Worm (Caenorhabditis elegans): ENCODE results near the gene F53B2.5.

The F53B2.5 gene

ce11 chrIV:12531047-12531446 is at the start of gene F53B2.5:
Gene F53B2.5, minus strand, starts transcription at chrIV:12531147.
- TF ChIP-seq nhr-42 (GFP tag; IDR thresholded peaks at IDR 0.05) (no peak), lir-3 (tag; optimal IDR thresholded peaks at IDR 0.05) (no peak), tag-97 (GFP tag; IDR thresholded peaks at IDR 0.05) (no peak), zip-11 (GFP tag; IDR thresholded peaks at IDR 0.05) (no peak), F37D6.2 (tag; optimal IDR thresholded peaks at IDR 0.05) (no peak), mxl-2 (GFP tag; conservative IDR thresholded peaks at IDR 0.05) (no peak), cey-2 (tag; optimal IDR thresholded peaks at IDR 0.05; ENCODE audit: borderline replicate concordance, insufficient read depth) (no peak), nhr-111 (GFP tag; optimal IDR thresholded peaks at IDR 0.05) (no peak), lin-13 (GFP tag; optimal IDR thresholded peaks at IDR 0.05) (no peak)

- TF ChIP-seq set-16 (GFP tag; IDR thresholded peaks at IDR 0.05): no peak
- no peak for TF ChIP-seq sdz-12 (GFP tag; optimal IDR thresholded peaks at IDR 0.05)
- no peak for TF ChIP-seq lim-7 (GFP tag; IDR thresholded peaks at IDR 0.05)
- peak; percentile 92 for TF ChIP-seq aha-1 (tag)
- no peak for TF ChIP-seq hmg-1.1 (GFP tag; IDR thresholded peaks at IDR 0.05)
- no peak for TF ChIP-seq nhr-6 (tag; optimal IDR thresholded peaks at IDR 0.05)
- no peak for TF ChIP-seq madf-9 (GFP tag; conservative IDR thresholded peaks at IDR 0.05)
- TF ChIP-seq hif-1 (tag; optimal IDR thresholded peaks at IDR 0.05): no peak
- no peak for TF ChIP-seq mes-2 (tag; optimal IDR thresholded peaks at IDR 0.05; ENCODE audit: poor library complexity, severe bottlenecking)
Measured at ce11 chrIV:12574265-12574664, 43.3 kb upstream of the F53B2.5 start.

- no peak for TF ChIP-seq snpc-4 (tag; optimal IDR thresholded peaks at IDR 0.05)
- TF ChIP-seq vab-7 (GFP tag; IDR thresholded peaks at IDR 0.05): no peak
- TF ChIP-seq aha-1 (tag): peak; percentile 88
- TF ChIP-seq daf-8 (GFP tag; IDR thresholded peaks at IDR 0.05): no peak
- TF ChIP-seq ceh-32 (tag; optimal IDR thresholded peaks at IDR 0.05; ENCODE audit: poor library complexity): no peak
Measured at ce11 chrIV:12573068-12573467, 42.1 kb upstream of the F53B2.5 start, which contains the start of gene K08E7.5. Gene K08E7.5, plus strand, starts transcription at chrIV:12573368.

- TF ChIP-seq mdl-1 (tag; optimal IDR thresholded peaks at IDR 0.05) (no peak), ctbp-1 (GFP tag; IDR thresholded peaks at IDR 0.05) (no peak), unc-130 (GFP tag; optimal IDR thresholded peaks at IDR 0.05) (no peak), skn-1 (tag; optimal IDR thresholded peaks at IDR 0.05) (no peak), mxl-3 (GFP tag; optimal IDR thresholded peaks at IDR 0.05) (no peak), nhr-237 (tag; optimal IDR thresholded peaks at IDR 0.05) (no peak), duxl-1 (tag; optimal IDR thresholded peaks at IDR 0.05; ENCODE audit: poor library complexity) (no peak)
Measured at ce11 chrIV:12571047-12571446, 40.1 kb upstream of the F53B2.5 start, which contains the start of gene K08E7.4. Gene K08E7.4, minus strand, starts transcription at chrIV:12571147.

ce11 chrIV:12570546-12570945 is 39.6 kb upstream of the F53B2.5 start:
- no peak for TF ChIP-seq fkh-10 (GFP tag; optimal IDR thresholded peaks at IDR 0.05)
- TF ChIP-seq Y5F2A.4 (GFP tag; optimal IDR thresholded peaks at IDR 0.05): peak; percentile 6
- no peak for TF ChIP-seq nhr-77 (tag; optimal IDR thresholded peaks at IDR 0.05)
- peak; percentile 20; the same call in 1 of the 2 replicates for TF ChIP-seq dmd-8 (GFP tag; IDR thresholded peaks at IDR 0.05)
